Fruit fly (Drosophila melanogaster): ENCODE results near the gene RhoGAP92B.

The RhoGAP92B gene

DNA sequence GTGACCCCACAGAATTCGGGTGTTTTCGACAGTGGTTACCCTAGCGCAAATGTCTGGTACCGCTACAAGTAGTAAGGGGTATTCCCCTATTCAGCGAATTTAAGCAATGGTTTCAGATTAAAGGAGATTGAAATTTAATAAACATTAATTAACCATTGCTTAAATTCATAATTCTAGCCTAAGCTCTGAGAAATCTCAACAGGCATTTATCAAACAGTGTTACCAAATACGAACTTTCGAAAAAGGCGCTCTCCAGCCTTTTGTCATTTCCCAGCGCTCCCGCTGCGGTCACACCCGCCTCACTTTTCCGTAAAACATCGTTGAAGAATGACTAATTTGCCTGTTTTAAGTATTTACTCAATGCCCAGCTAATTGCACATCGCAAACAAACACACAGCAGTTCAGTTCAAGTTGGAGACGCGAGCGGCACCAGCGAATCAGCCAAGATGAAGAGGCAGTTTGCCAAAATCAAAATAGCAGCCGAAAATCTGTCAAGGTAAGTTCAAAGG is at the start of gene RhoGAP92B, which contains the start of gene Surf6:
Gene RhoGAP92B, plus strand, starts transcription at position 300 of the 509 bp plus-strand sequence.
Gene Surf6, minus strand, starts transcription at position 4 of the 509 bp plus-strand sequence.
- TF ChIP-seq Hr96 (GFP tag; optimal IDR thresholded peaks at IDR 0.05) (no peak), Mnt (GFP tag; optimal IDR thresholded peaks at IDR 0.05) (peak; percentile 98), ovo (GFP tag; optimal IDR thresholded peaks at IDR 0.05) (peak; percentile 43), Clk (GFP tag; optimal IDR thresholded peaks at IDR 0.05) (peak; percentile 36), CG12768 (GFP tag; optimal IDR thresholded peaks at IDR 0.05) (peak; percentile 77), pad (GFP tag; optimal IDR thresholded peaks at IDR 0.05) (peak; percentile 58), CG7045 (GFP tag; optimal IDR thresholded peaks at IDR 0.05) (peak; percentile 61), toe (GFP tag; optimal IDR thresholded peaks at IDR 0.05) (no peak), CG1620 (GFP tag; optimal IDR thresholded peaks at IDR 0.05) (peak; percentile 51), CG33017 (tag; optimal IDR thresholded peaks at IDR 0.05) (peak; percentile 38), CG5204 (GFP tag; optimal IDR thresholded peaks at IDR 0.05) (no peak), CG14711 (tag; optimal IDR thresholded peaks at IDR 0.05) (peak; percentile 74), CG7101 (tag; optimal IDR thresholded peaks at IDR 0.05) (peak; percentile 63), tj (GFP tag; optimal IDR thresholded peaks at IDR 0.05) (peak; percentile 72), kay (GFP tag; ENCODE audit: borderline replicate concordance) (peak; percentile 94), bab1 (GFP tag; optimal IDR thresholded peaks at IDR 0.05) (peak; percentile 92), Crg-1 (GFP tag; optimal IDR thresholded peaks at IDR 0.05) (peak; percentile 46), CG11617 (GFP tag; optimal IDR thresholded peaks at IDR 0.05) (peak; percentile 78), cnc (optimal IDR thresholded peaks at IDR 0.05) (no peak), cic (GFP tag; optimal IDR thresholded peaks at IDR 0.05) (peak; percentile 80)

DNA sequence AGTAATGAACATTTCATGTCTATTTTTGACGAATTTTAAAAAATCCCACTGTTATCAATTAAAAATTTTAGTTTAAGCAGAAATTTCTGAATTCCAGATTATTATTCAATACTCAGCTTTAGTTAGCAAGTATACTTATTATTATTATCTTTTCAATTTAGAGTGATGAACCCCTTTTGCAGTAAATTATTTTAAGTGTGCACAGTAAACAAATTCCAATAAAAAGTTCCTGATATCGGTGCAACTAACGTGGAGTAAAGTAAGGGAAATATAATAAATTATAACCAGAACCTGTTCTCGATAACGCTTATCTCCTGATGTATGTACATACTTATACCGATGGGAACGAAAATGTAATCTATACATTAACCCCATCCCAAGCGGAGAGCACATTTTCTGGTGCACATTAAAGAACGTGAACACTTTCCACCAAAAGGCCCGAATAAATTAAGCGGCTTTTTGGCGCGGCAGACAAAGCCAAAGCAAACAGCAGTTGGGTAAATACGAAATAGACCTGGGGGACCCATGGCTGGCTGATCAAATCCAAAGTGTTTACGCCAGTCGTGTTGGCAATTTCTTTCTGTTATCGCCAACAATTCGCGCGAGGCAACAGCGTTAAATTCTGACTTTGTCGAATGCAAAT is 46.8 kb upstream of the RhoGAP92B start:
- TF ChIP-seq CG11617 (GFP tag; optimal IDR thresholded peaks at IDR 0.05) (peak; percentile 39), toe (GFP tag; optimal IDR thresholded peaks at IDR 0.05) (peak; percentile 42), tj (GFP tag; optimal IDR thresholded peaks at IDR 0.05) (peak; percentile 25), Crg-1 (GFP tag; optimal IDR thresholded peaks at IDR 0.05) (peak; percentile 73), cnc (optimal IDR thresholded peaks at IDR 0.05) (no peak), CG14711 (tag; optimal IDR thresholded peaks at IDR 0.05) (peak; percentile 10), CG12768 (GFP tag; optimal IDR thresholded peaks at IDR 0.05) (peak; percentile 52), Clk (GFP tag; optimal IDR thresholded peaks at IDR 0.05) (no peak), kay (GFP tag; ENCODE audit: borderline replicate concordance) (no peak), ovo (GFP tag; optimal IDR thresholded peaks at IDR 0.05) (peak; percentile 28), Hr96 (GFP tag; optimal IDR thresholded peaks at IDR 0.05) (peak; percentile 15), CG7045 (GFP tag; optimal IDR thresholded peaks at IDR 0.05) (peak; percentile 48), Mnt (GFP tag; optimal IDR thresholded peaks at IDR 0.05) (peak; percentile 47), CG33017 (tag; optimal IDR thresholded peaks at IDR 0.05) (peak; percentile 62), cic (GFP tag; optimal IDR thresholded peaks at IDR 0.05) (peak; percentile 92), CG1620 (GFP tag; optimal IDR thresholded peaks at IDR 0.05) (peak; percentile 47), CG7101 (tag; optimal IDR thresholded peaks at IDR 0.05) (peak; percentile 25), CG5204 (GFP tag; optimal IDR thresholded peaks at IDR 0.05) (no peak), bab1 (GFP tag; optimal IDR thresholded peaks at IDR 0.05) (no peak), pad (GFP tag; optimal IDR thresholded peaks at IDR 0.05) (peak; percentile 44)

- TF ChIP-seq cnc (optimal IDR thresholded peaks at IDR 0.05): peak in 1 of 2 experiments; percentile 4
- TF ChIP-seq CG33017 (tag; optimal IDR thresholded peaks at IDR 0.05): no peak
These were observed 46.0 kb upstream of the RhoGAP92B start for dm6 chr3R:19858944-19859343.

- TF ChIP-seq CG11617 (GFP tag; optimal IDR thresholded peaks at IDR 0.05) (peak; percentile 62), CG7045 (GFP tag; optimal IDR thresholded peaks at IDR 0.05) (peak; percentile 54), kay (GFP tag; ENCODE audit: borderline replicate concordance) (no peak), Clk (GFP tag; optimal IDR thresholded peaks at IDR 0.05) (no peak), Mnt (GFP tag; optimal IDR thresholded peaks at IDR 0.05) (peak; percentile 52), tj (GFP tag; optimal IDR thresholded peaks at IDR 0.05) (no peak), cnc (optimal IDR thresholded peaks at IDR 0.05) (no peak), pad (GFP tag; optimal IDR thresholded peaks at IDR 0.05) (peak; percentile 7), CG12768 (GFP tag; optimal IDR thresholded peaks at IDR 0.05) (peak; percentile 94), CG33017 (tag; optimal IDR thresholded peaks at IDR 0.05) (no peak), Hr96 (GFP tag; optimal IDR thresholded peaks at IDR 0.05) (peak; percentile 55), Crg-1 (GFP tag; optimal IDR thresholded peaks at IDR 0.05) (no peak), CG5204 (GFP tag; optimal IDR thresholded peaks at IDR 0.05) (no peak), CG7101 (tag; optimal IDR thresholded peaks at IDR 0.05) (no peak), toe (GFP tag; optimal IDR thresholded peaks at IDR 0.05) (peak; percentile 42), bab1 (GFP tag; optimal IDR thresholded peaks at IDR 0.05) (no peak), CG14711 (tag; optimal IDR thresholded peaks at IDR 0.05) (no peak), ovo (GFP tag; optimal IDR thresholded peaks at IDR 0.05) (peak; percentile 14), CG1620 (GFP tag; optimal IDR thresholded peaks at IDR 0.05) (peak; percentile 16), cic (GFP tag; optimal IDR thresholded peaks at IDR 0.05) (peak; percentile 91)
These were observed 45.5 kb upstream of the RhoGAP92B start for dm6 chr3R:19859370-19860033.

dm6 chr3R:19860996-19861719 is 43.8 kb upstream of the RhoGAP92B start, which contains the start of the genes Ire1 and Mrm2:
Gene Ire1, minus strand, starts transcription at chr3R:19861291.
Gene Mrm2, plus strand, starts transcription at chr3R:19861610.
- TF ChIP-seq CG14711 (tag; optimal IDR thresholded peaks at IDR 0.05) (peak; percentile 53), ovo (GFP tag; optimal IDR thresholded peaks at IDR 0.05) (peak; percentile 77), toe (GFP tag; optimal IDR thresholded peaks at IDR 0.05) (peak; percentile 94), cic (GFP tag; optimal IDR thresholded peaks at IDR 0.05) (peak; percentile 13), CG5204 (GFP tag; optimal IDR thresholded peaks at IDR 0.05) (no peak), CG12768 (GFP tag; optimal IDR thresholded peaks at IDR 0.05) (peak; percentile 67), tj (GFP tag; optimal IDR thresholded peaks at IDR 0.05) (peak; percentile 45), CG33017 (tag; optimal IDR thresholded peaks at IDR 0.05) (peak; percentile 38), CG11617 (GFP tag; optimal IDR thresholded peaks at IDR 0.05) (peak; percentile 78), pad (GFP tag; optimal IDR thresholded peaks at IDR 0.05) (peak; percentile 61), CG1620 (GFP tag; optimal IDR thresholded peaks at IDR 0.05) (peak; percentile 88), Mnt (GFP tag; optimal IDR thresholded peaks at IDR 0.05) (peak; percentile 59), CG7045 (GFP tag; optimal IDR thresholded peaks at IDR 0.05) (peak; percentile 67), Clk (GFP tag; optimal IDR thresholded peaks at IDR 0.05) (peak; percentile 70), kay (GFP tag; ENCODE audit: borderline replicate concordance) (no peak), cnc (optimal IDR thresholded peaks at IDR 0.05) (no peak), Hr96 (GFP tag; optimal IDR thresholded peaks at IDR 0.05) (peak; percentile 86), Crg-1 (GFP tag; optimal IDR thresholded peaks at IDR 0.05) (peak; percentile 66), bab1 (GFP tag; optimal IDR thresholded peaks at IDR 0.05) (peak; percentile 42), CG7101 (tag; optimal IDR thresholded peaks at IDR 0.05) (peak; percentile 73)
